Fruit fly (Drosophila melanogaster): Measurements from ENCODE around the gene ACXE.

Gene ACXE

DNA sequence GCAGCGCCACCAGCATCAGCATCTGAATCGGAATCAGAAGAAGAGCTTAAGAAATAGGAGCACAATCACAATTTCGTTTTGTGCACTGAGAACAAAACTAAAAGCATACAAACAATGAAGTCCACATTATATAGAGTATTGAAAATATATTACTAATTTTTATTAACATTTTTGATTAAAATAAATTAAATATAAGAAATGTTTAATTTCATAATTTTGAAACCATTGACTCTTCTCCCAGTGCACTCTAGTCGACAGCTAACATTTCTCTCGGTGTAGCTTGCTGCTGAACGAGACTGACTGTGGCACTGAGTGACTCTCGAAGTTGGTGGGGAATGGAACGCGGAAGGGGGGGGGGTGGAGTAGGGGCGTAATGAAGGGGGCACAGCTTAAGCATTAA is 25.3 kb downstream of the ACXE start (continued):
- TF ChIP-seq insv (GFP tag; optimal IDR thresholded peaks at IDR 0.05) (no peak), CG9817 (tag; optimal IDR thresholded peaks at IDR 0.05) (peak; percentile 30), gsb-n (tag; optimal IDR thresholded peaks at IDR 0.05) (no peak), CG13775 (GFP tag; optimal IDR thresholded peaks at IDR 0.05) (no peak), wor (GFP tag; IDR thresholded peaks at IDR 0.05) (no peak), sob (GFP tag; IDR thresholded peaks at IDR 0.05) (no peak), Mes4 (GFP tag; optimal IDR thresholded peaks at IDR 0.05) (no peak), lbe (GFP tag; optimal IDR thresholded peaks at IDR 0.05) (no peak), CG18011 (GFP tag; optimal IDR thresholded peaks at IDR 0.05) (no peak), Aef1 (GFP tag; IDR thresholded peaks at IDR 0.05) (no peak), CG16815 (GFP tag; optimal IDR thresholded peaks at IDR 0.05) (no peak), MTF-1 (GFP tag; optimal IDR thresholded peaks at IDR 0.05; ENCODE audit: borderline replicate concordance) (no peak), CG6813 (GFP tag; optimal IDR thresholded peaks at IDR 0.05) (no peak)

DNA sequence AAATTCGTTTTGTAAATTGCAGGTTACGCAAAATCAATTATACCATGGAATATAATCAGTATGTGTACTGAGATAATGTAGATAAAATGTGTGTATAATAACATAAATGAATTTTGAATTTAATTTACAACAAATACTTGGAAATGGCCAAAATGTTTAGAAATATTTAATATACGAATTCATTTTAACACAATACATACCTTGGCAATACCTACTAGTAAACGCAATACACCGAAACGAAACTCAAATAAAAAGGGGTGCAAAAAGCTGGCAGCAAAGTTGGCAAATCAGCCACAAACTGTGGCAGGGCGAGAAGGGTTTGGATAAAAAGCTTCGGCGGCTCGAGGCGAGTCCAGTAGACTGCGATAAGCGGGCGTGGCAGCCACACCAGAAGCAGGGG is 40.9 kb downstream of the ACXE start, which contains the start of gene CG16800:
CG16800 (plus strand) TSS at position 301 of the 400 bp plus-strand sequence.
- TF ChIP-seq Gug (GFP tag; IDR thresholded peaks at IDR 0.05) = no peak
- no peak for TF ChIP-seq Bteb2 (GFP tag; optimal IDR thresholded peaks at IDR 0.05)
- no peak for TF ChIP-seq Dp (GFP tag; optimal IDR thresholded peaks at IDR 0.05)
- no peak for TF ChIP-seq inv (GFP tag; IDR thresholded peaks at IDR 0.05; ENCODE audit: partially characterized antibody)
- TF ChIP-seq Ptx1 (GFP tag; IDR thresholded peaks at IDR 0.05) = no peak
- TF ChIP-seq CG15601 (tag; optimal IDR thresholded peaks at IDR 0.05) = no peak
- TF ChIP-seq CG9817 (tag; optimal IDR thresholded peaks at IDR 0.05) = no peak

DNA sequence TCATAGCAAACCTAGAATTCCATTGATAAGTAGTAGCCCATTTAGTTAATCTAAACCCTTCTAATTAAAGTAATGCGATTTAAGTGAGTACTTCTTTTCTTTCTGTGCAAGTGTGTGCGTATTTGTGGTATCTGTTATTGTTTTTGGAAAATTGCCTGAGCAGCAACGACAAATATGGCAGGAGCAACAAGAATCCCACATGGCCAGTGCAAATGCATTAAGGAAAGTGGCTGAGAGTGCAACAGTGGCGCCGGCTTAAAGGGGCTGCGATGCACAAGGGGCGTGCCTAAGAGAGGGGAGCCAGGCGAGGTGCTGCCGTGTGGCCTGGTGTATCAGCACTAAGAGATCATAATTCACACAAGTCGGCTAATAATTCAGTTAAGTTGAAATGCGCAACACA is 44.2 kb downstream of the ACXE start:
- TF ChIP-seq sob (GFP tag; IDR thresholded peaks at IDR 0.05) (no peak), Ets65A (GFP tag) (peak; percentile 90), Mad (GFP tag; optimal IDR thresholded peaks at IDR 0.05) (no peak)

DNA sequence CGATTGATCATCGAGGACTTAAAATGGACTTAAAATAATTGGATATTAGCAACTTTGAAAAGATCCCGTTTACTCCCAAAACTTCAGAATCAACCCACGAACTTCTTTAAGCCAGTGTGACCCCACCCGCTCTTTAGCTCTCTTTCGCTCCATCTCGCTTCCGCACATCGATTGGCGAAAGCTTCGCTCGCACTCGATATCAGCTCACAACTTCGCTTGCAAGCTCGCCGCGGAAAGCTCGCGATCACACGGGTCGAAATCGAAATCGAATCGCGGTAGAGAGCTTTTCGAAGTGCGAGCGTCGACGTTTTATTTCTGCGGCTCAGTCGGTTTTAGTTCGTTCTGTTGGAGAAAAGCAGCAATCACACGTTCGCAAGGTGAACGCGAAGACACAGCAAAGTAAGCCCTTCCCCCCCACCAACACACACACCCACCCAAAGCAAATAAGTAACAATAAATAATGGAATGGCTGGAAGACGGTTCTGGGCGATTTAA is 48.7 kb downstream of the ACXE start, which contains the start of gene Vha68-2:
Vha68-2 (plus strand) TSS at position 278 of the 495 bp plus-strand sequence.
- TF ChIP-seq sqz (GFP tag; optimal IDR thresholded peaks at IDR 0.05) = no peak
- peak; percentile 64 for TF ChIP-seq MBD-R2 (GFP tag; IDR thresholded peaks at IDR 0.05)
- no peak for TF ChIP-seq CG6683 (GFP tag; optimal IDR thresholded peaks at IDR 0.05)
- no peak for TF ChIP-seq CG10979 (tag; optimal IDR thresholded peaks at IDR 0.05)
- TF ChIP-seq Hr78 (GFP tag; optimal IDR thresholded peaks at IDR 0.05) = no peak
- TF ChIP-seq Nf-YC (tag; optimal IDR thresholded peaks at IDR 0.05) = no peak
- no peak for TF ChIP-seq CG6654 (GFP tag; optimal IDR thresholded peaks at IDR 0.05)
- TF ChIP-seq HLH54F (GFP tag; optimal IDR thresholded peaks at IDR 0.05) = peak; percentile 3
- no peak for TF ChIP-seq CG4854 (GFP tag; optimal IDR thresholded peaks at IDR 0.05)
- peak; percentile 73 for TF ChIP-seq bbx (GFP tag; IDR thresholded peaks at IDR 0.05; ENCODE audit: partially characterized antibody)
- no peak for TF ChIP-seq danr (GFP tag; IDR thresholded peaks at IDR 0.05)
- peak; percentile 67 for TF ChIP-seq CG12391 (tag; optimal IDR thresholded peaks at IDR 0.05)
- TF ChIP-seq zen2 (GFP tag; IDR thresholded peaks at IDR 0.05; ENCODE audit: partially characterized antibody) = 0 out of 3 replicates have a peak, but pooled peaks have one; percentile 26
- no peak for TF ChIP-seq dmrt11E (tag; optimal IDR thresholded peaks at IDR 0.05)
- peak; percentile 66 for TF ChIP-seq unpg (GFP tag; optimal IDR thresholded peaks at IDR 0.05)
- peak; percentile 29 for TF ChIP-seq ind (GFP tag; optimal IDR thresholded peaks at IDR 0.05)
- no peak for TF ChIP-seq Ssrp (tag; optimal IDR thresholded peaks at IDR 0.05)
- TF ChIP-seq CG11723 (GFP tag; optimal IDR thresholded peaks at IDR 0.05) = peak; percentile 55
- TF ChIP-seq gcm (GFP tag; optimal IDR thresholded peaks at IDR 0.05) = no peak
- TF ChIP-seq CG2678 (tag; optimal IDR thresholded peaks at IDR 0.05) = peak; percentile 11
- peak; percentile 38 for TF ChIP-seq tx (GFP tag; optimal IDR thresholded peaks at IDR 0.05)
- no peak for TF ChIP-seq CG31388 (GFP tag; optimal IDR thresholded peaks at IDR 0.05)
- peak; percentile 70 for TF ChIP-seq CG10209 (GFP tag; optimal IDR thresholded peaks at IDR 0.05)
- no peak for TF ChIP-seq Hmx (GFP tag; optimal IDR thresholded peaks at IDR 0.05)
- TF ChIP-seq gfzf (GFP tag; optimal IDR thresholded peaks at IDR 0.05) = peak; percentile 50

Measured in whole organism, embryonic.